Worm (Caenorhabditis elegans) whole organism, late embryonic: Measurements from ENCODE around the gene egl-44.

Experiments
- C38D4.7 ChIP-seq: fragments of 200-800 bp; sonication (Bioruptor generic); optimal IDR thresholded peaks from 2 replicates; lab custom pipeline; 2018; ENCODE audit warnings: mild to moderate bottlenecking, missing genetic modification characterization, moderate library complexity, missing compliant biosample characterization
- K09A11.1 ChIP-seq: sonication (generic microtip); optimal IDR thresholded peaks from 2 replicates; lab custom pipeline; 2017; ENCODE audit warnings: antibody characterized with exemption, mild to moderate bottlenecking, missing genetic modification characterization, missing compliant biosample characterization; ENCODE audit not compliant: insufficient read depth
- ceh-18 ChIP-seq: sonication (generic microtip); optimal IDR thresholded peaks from 2 replicates; lab custom pipeline; 2016; ENCODE audit warnings: missing genetic modification characterization, missing compliant biosample characterization
- ceh-24 ChIP-seq: sonication (generic microtip); optimal IDR thresholded peaks from 2 replicates; lab custom pipeline; 2016; ENCODE audit warnings: mild to moderate bottlenecking, missing genetic modification characterization, missing compliant biosample characterization
- ceh-30 ChIP-seq: fragments of 150-350 bp; optimal IDR thresholded peaks from 2 replicates; lab custom pipeline; 2014; ENCODE audit warnings: missing biosample characterization, missing genetic modification characterization
- ceh-31 ChIP-seq: sonication (generic microtip); optimal IDR thresholded peaks from 2 replicates; lab custom pipeline; 2016; ENCODE audit warnings: missing genetic modification characterization, missing compliant biosample characterization
- ceh-9 ChIP-seq: sonication (generic microtip); optimal IDR thresholded peaks from 2 replicates; lab custom pipeline; 2016; ENCODE audit warnings: mild to moderate bottlenecking, missing genetic modification characterization, inconsistent platforms, missing compliant biosample characterization
- dve-1 ChIP-seq: sonication (generic microtip); optimal IDR thresholded peaks from 2 replicates; lab custom pipeline; 2017; ENCODE audit warnings: antibody characterized with exemption, mild to moderate bottlenecking, missing genetic modification characterization, missing compliant biosample characterization
- elt-2 ChIP-seq: sonication (generic microtip); optimal IDR thresholded peaks from 2 replicates; lab custom pipeline; 2016; ENCODE audit warnings: missing genetic modification reagents, missing genetic modification characterization, missing compliant biosample characterization
- elt-4 ChIP-seq: sonication (generic microtip); optimal IDR thresholded peaks from 2 replicates; lab custom pipeline; 2016; ENCODE audit warnings: missing genetic modification characterization, missing compliant biosample characterization
- ets-4 ChIP-seq: sonication (generic microtip); optimal IDR thresholded peaks from 2 replicates; lab custom pipeline; 2016; ENCODE audit warnings: missing genetic modification characterization, missing compliant biosample characterization
- eyg-1 ChIP-seq: sonication (generic microtip); optimal IDR thresholded peaks from 2 replicates; lab custom pipeline; 2016; ENCODE audit warnings: missing genotype, missing genetic modification characterization, missing compliant biosample characterization
- fkh-6 ChIP-seq: sonication (generic microtip); optimal IDR thresholded peaks from 2 replicates; lab custom pipeline; 2016; ENCODE audit warnings: missing genetic modification characterization, missing compliant biosample characterization
- gmeb-2 ChIP-seq: sonication (generic microtip); optimal IDR thresholded peaks from 2 replicates; lab custom pipeline; 2016; ENCODE audit warnings: missing genetic modification characterization, inconsistent platforms, missing compliant biosample characterization
- hlh-30 ChIP-seq: sonication (generic microtip); optimal IDR thresholded peaks from 2 replicates; lab custom pipeline; 2017; ENCODE audit warnings: antibody characterized with exemption, missing genetic modification characterization, missing compliant biosample characterization; ENCODE audit not compliant: insufficient read depth
- hlh-8 ChIP-seq: sonication (generic microtip); optimal IDR thresholded peaks from 2 replicates; lab custom pipeline; 2016; ENCODE audit warnings: missing genotype, missing genetic modification characterization, missing compliant biosample characterization
- nfya-1 ChIP-seq: sonication (generic microtip); optimal IDR thresholded peaks from 2 replicates; lab custom pipeline; 2017; ENCODE audit warnings: missing genetic modification characterization, mild to moderate bottlenecking, missing compliant biosample characterization, antibody characterized with exemption, moderate library complexity
- nhr-11 ChIP-seq: fragments of 150-350 bp; optimal IDR thresholded peaks from 2 replicates; lab custom pipeline; 2014; ENCODE audit warnings: missing biosample characterization, missing genetic modification characterization
- npax-4 ChIP-seq: sonication (generic microtip); optimal IDR thresholded peaks from 2 replicates; lab custom pipeline; 2016; ENCODE audit warnings: missing genetic modification characterization, missing compliant biosample characterization
- pag-3 ChIP-seq: sonication (generic microtip); optimal IDR thresholded peaks from 2 replicates; lab custom pipeline; 2016; ENCODE audit warnings: missing compliant biosample characterization, missing genetic modification characterization, borderline replicate concordance
- pax-1 ChIP-seq: fragments of 150-350 bp; optimal IDR thresholded peaks from 2 replicates; lab custom pipeline; 2014; ENCODE audit warnings: missing biosample characterization, missing genetic modification characterization
- pha-2 ChIP-seq: sonication (generic microtip); optimal IDR thresholded peaks from 2 replicates; lab custom pipeline; 2017; ENCODE audit warnings: mild to moderate bottlenecking, missing genetic modification characterization, missing compliant biosample characterization
- pha-4 ChIP-seq: fragments of 150-350 bp; optimal IDR thresholded peaks from 2 replicates; lab custom pipeline; 2018; ENCODE audit warnings: missing biosample characterization, missing genetic modification reagents, missing genetic modification characterization
- ref-2 ChIP-seq: sonication (generic microtip); optimal IDR thresholded peaks from 2 replicates; lab custom pipeline; 2016; ENCODE audit warnings: missing genetic modification characterization, missing compliant biosample characterization
- rnt-1 ChIP-seq: sonication (generic microtip); optimal IDR thresholded peaks from 2 replicates; lab custom pipeline; 2016; ENCODE audit warnings: missing genetic modification characterization, missing compliant biosample characterization
- sox-2 ChIP-seq: fragments of 200-800 bp; sonication (Bioruptor generic); IDR thresholded peaks from 2 replicates; pipeline ENCODE4 v1.3.6; 2022; ENCODE audit warnings: missing genetic modification reagents, missing genetic modification characterization, missing compliant biosample characterization
- syd-9 ChIP-seq: sonication (generic microtip); optimal IDR thresholded peaks from 2 replicates; lab custom pipeline; 2016; ENCODE audit warnings: mild to moderate bottlenecking, missing genetic modification characterization, moderate library complexity, missing compliant biosample characterization
- unc-3 ChIP-seq, 2 experiments: fragments of 200-800 bp in 1 of 2; sonication (Bioruptor generic) in 1 of 2; sonication (generic microtip) in 1 of 2; conservative IDR thresholded peaks in 1 of 2; optimal IDR thresholded peaks in 1 of 2; 2 replicates each; pipeline versions ENCODE4 v1.3.6 to Lab custom; 2016 to 2022; ENCODE audit warnings: missing compliant biosample characterization in 2 of 2, missing genetic modification characterization in 2 of 2, missing genetic modification reagents in 1 of 2
- unc-42 ChIP-seq: sonication (generic microtip); optimal IDR thresholded peaks from 2 replicates; lab custom pipeline; 2016; ENCODE audit warnings: missing genotype, missing genetic modification characterization, missing compliant biosample characterization
- unc-55 ChIP-seq: sonication (generic microtip); optimal IDR thresholded peaks from 2 replicates; lab custom pipeline; 2017; ENCODE audit warnings: missing biosample characterization, missing genetic modification reagents, missing genetic modification characterization
- ztf-16 ChIP-seq: sonication (generic microtip); optimal IDR thresholded peaks from 2 replicates; lab custom pipeline; 2017; ENCODE audit warnings: missing genetic modification characterization, missing compliant biosample characterization

egl-44 gene

DNA sequence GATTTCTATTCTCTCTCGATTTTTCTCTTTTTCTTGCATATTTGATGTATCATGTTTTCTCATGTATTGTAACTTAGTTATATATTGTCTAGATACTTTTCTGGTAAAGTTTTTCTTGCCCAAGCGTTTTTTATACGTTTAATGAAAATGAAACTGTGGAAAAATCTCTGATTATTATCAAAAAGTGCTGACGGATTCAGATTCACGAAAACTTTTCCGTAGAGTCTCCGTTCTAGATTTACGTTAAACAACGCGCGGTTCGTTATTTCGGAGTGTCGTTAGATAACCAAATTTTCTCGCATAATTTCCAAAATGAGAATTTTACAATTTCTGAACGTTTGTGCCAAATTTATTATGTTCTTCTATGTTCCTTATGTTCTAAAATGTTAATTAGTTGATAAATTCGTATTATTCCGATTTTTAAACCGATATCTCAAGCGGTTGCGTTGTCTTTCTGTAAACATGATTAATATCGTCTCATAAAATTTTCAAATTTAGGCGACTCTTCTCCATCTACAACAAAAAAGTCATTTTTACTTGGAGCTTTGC, 10.4 kb upstream of the egl-44 start, which contains the start of gene ptp-2:
Gene ptp-2, plus strand, starts transcription at position 499 of the 549 bp plus-strand sequence.
- TF ChIP-seq sox-2 (GFP tag; lab: Robert Waterston, UW) (no peak), unc-3 (GFP tag; conservative IDR thresholded peaks at IDR 0.05; lab: Robert Waterston, UW) (0 out of 2 replicates have a peak, but pooled peaks have one; percentile 8), unc-3 (tag; optimal IDR thresholded peaks at IDR 0.05; lab: Kevin White, UChicago) (no peak), C38D4.7 (GFP tag; lab: Kevin White, UChicago) (no peak), hlh-30 (tag; lab: Kevin White, UChicago) (peak; percentile 41), ceh-31 (tag; lab: Kevin White, UChicago) (peak; percentile 36), ets-4 (tag; lab: Kevin White, UChicago) (peak; percentile 27), elt-2 (tag; lab: Kevin White, UChicago) (peak; percentile 21), unc-42 (tag; lab: Kevin White, UChicago) (peak; percentile 81)

DNA sequence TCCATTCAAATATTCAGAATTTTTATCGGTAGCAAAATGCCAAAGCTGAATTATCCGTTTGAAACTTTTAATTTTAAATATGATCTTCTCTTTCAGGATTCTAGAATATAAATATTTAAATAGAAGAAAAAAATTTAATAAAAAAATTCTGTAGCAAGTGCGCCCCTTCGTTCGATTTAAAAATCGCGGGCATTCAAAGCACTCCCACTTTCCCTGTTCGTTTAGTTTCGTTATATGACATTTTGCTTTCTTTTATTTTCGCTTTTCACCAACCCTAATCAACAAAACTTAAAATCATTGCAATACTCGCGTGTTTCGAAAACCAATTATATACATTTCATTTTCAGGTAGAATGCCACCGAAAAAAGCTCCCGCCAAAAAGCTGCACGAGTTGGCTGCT, 7.0 kb upstream of the egl-44 start, which contains the start of gene vrk-1:
Gene vrk-1, plus strand, starts transcription at position 348 of the 400 bp plus-strand sequence.
- TF ChIP-seq pax-1 (tag; lab: Kevin White, UChicago) = no peak
- no peak for TF ChIP-seq nfya-1 (tag; lab: Kevin White, UChicago)
- no peak for TF ChIP-seq dve-1 (tag; lab: Kevin White, UChicago)
- TF ChIP-seq ceh-30 (tag; lab: Kevin White, UChicago) = no peak
- TF ChIP-seq ceh-18 (tag; lab: Kevin White, UChicago) = no peak
- no peak for TF ChIP-seq elt-2 (tag; lab: Kevin White, UChicago)
- TF ChIP-seq npax-4 (tag; lab: Kevin White, UChicago) = no peak
- TF ChIP-seq rnt-1 (tag; lab: Kevin White, UChicago) = no peak
- no peak for TF ChIP-seq ztf-16
- TF ChIP-seq pha-2 = no peak
- TF ChIP-seq gmeb-2 (tag; lab: Kevin White, UChicago) = no peak
- TF ChIP-seq K09A11.1 (tag; lab: Kevin White, UChicago) = no peak
- no peak for TF ChIP-seq fkh-6
- TF ChIP-seq elt-4 (tag; lab: Kevin White, UChicago) = no peak
- no peak for TF ChIP-seq hlh-8 (tag; lab: Kevin White, UChicago)
- no peak for TF ChIP-seq sox-2 (GFP tag; lab: Robert Waterston, UW)
- TF ChIP-seq pag-3 (tag; lab: Kevin White, UChicago) = no peak

DNA sequence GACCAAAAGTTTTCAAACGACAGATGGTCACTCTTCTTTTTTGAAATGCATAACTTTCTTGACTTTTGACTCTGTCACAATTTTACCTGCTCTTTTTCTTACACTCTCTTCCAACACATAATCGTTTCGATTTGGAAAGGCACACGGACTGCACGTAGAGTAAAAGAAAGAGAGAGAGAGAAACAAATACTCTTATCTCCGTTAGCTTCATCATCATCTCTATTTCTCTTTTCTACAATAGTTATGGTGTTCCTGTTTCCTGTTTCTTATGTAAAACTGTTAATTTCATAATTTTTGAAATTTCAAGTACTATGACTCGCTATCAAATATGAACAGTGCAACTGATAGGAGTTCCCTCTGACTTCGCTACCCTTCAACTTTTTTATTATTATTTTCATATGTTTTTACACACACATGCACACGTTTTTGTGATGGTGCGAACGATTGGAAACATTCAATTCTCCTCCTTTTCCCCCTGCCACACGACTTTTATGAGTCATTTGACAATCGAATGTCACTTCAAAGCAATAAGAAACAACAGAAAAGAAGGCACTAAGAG, 1.6 kb downstream of the egl-44 start:
- TF ChIP-seq ceh-24 (no peak), unc-3 (GFP tag; conservative IDR thresholded peaks at IDR 0.05; lab: Robert Waterston, UW) (no peak), unc-3 (tag; optimal IDR thresholded peaks at IDR 0.05; lab: Kevin White, UChicago) (no peak), nhr-11 (no peak), syd-9 (tag; lab: Kevin White, UChicago) (no peak), fkh-6 (no peak), elt-2 (tag; lab: Kevin White, UChicago) (peak; percentile 39), eyg-1 (no peak), pha-4 (no peak)

DNA sequence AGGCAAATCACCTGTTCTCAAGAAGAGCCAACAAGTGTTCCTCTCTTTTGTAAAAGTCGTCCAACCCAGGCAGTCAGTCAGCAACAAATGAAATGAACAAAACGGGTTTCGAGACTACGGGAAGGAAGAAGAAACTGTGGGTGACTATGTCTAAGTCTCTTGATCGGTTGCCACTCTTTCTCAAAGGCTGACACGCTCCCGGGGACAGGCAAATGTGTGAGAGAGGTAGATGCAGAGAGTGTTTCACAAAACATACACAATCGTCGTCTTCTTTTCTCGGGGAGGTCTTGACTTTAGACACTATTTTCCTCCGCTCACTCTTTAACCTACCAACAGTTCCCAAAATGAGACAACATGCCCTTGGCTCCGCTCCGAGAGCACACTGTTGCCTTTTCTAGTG, 2.5 kb downstream of the egl-44 start:
- TF ChIP-seq ref-2 = peak; percentile 45
- no peak for TF ChIP-seq ceh-9

DNA sequence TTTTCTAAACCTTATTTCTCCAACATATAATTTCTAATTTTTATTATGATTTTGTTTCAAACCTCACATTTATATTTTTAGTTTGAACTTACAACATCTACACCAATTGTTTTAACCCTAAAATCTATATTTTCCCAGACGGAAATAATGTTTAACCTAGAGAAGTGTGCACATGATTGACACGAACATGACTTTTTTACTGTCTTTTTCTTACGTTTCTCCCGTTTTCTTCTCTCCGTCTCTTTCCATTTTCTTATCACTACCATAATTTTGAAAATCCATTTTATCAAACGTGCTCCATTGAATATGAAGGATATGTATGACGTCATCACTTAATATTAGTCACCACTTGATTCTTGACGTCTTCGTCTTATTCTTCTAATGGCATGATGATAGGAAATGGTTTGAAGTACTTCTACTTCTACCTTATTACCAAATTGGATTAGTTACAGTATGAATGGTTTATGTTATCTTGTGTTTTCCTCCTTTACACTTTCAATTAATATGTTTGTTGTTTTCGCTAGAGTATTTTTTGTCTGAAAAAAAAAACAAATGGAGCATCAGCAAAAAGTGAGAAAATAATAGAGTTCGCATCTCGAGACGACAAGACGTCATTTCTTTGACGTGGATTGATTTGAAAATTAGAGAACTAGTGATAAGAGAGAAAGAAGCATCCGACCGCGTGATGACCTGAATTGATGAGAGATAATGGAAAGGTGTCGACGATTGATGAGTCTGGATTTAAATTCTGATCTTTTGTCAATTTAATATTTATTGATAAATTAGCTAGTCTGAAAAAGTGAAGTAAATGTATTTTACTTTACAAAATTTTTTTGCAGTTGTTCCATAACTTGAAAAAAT, 3.5 kb downstream of the egl-44 start:
- no peak for TF ChIP-seq npax-4 (tag; lab: Kevin White, UChicago)
- peak; percentile 88 for TF ChIP-seq unc-55 (GFP tag; lab: Kevin White, UChicago)
- TF ChIP-seq, all 69 proteins: peak for 1
